Fruit fly (Drosophila melanogaster) whole organism, embryonic: ENCODE measurements around the gene Apoltp.

Experiments used
- Adf1 ChIP-seq: fragments of 200-800 bp; sonication (Bioruptor generic); IDR thresholded peaks from 2 replicates; pipeline ENCODE4 v1.3.6; 2022; ENCODE audit warnings: missing biosample characterization, missing genetic modification characterization
- Atf6 ChIP-seq: fragments of 200-800 bp; sonication (Bioruptor generic); IDR thresholded peaks from 2 replicates; pipeline ENCODE4 v1.3.6; 2022; ENCODE audit warnings: missing biosample characterization, missing genetic modification characterization
- CG12769 ChIP-seq: fragments of 200-800 bp; sonication (Bioruptor generic); optimal IDR thresholded peaks from 2 replicates; lab custom pipeline; 2019; ENCODE audit warnings: missing biosample characterization, mild to moderate bottlenecking, missing genetic modification characterization, moderate library complexity
- CG15696 ChIP-seq: fragments of 200-800 bp; sonication (Bioruptor generic); optimal IDR thresholded peaks from 2 replicates; lab custom pipeline; 2019; ENCODE audit warnings: missing biosample characterization, mild to moderate bottlenecking, missing genetic modification characterization, moderate library complexity
- CG17186 ChIP-seq: fragments of 200-800 bp; sonication (Bioruptor generic); optimal IDR thresholded peaks from 3 replicates; lab custom pipeline; 2017; ENCODE audit warnings: missing biosample characterization, missing genetic modification reagents, missing genetic modification characterization
- CG17328 ChIP-seq: fragments of 200-800 bp; sonication (Bioruptor generic); IDR thresholded peaks from 2 replicates; pipeline ENCODE4 v1.3.6; 2022; ENCODE audit warnings: missing biosample characterization, missing genetic modification characterization
- CG17802 ChIP-seq: fragments of 200-800 bp; sonication (Bioruptor generic); optimal IDR thresholded peaks from 2 replicates; lab custom pipeline; 2018; ENCODE audit warnings: missing biosample characterization, mild to moderate bottlenecking, missing genetic modification characterization, moderate library complexity
- CG2202 ChIP-seq: fragments of 200-800 bp; sonication (Bioruptor generic); optimal IDR thresholded peaks from 2 replicates; lab custom pipeline; 2018; ENCODE audit warnings: missing biosample characterization, mild to moderate bottlenecking, missing genetic modification characterization
- CG31224 ChIP-seq: fragments of 200-800 bp; sonication (Bioruptor generic); IDR thresholded peaks from 2 replicates; pipeline ENCODE4 v1.3.6; 2022; ENCODE audit warnings: missing biosample characterization, missing genetic modification characterization
- CG34376 ChIP-seq: fragments of 200-800 bp; sonication (Bioruptor generic); optimal IDR thresholded peaks from 2 replicates; lab custom pipeline; 2018; ENCODE audit warnings: missing biosample characterization, mild to moderate bottlenecking, missing genetic modification characterization
- CG4424 ChIP-seq: fragments of 200-800 bp; sonication (Bioruptor generic); optimal IDR thresholded peaks from 3 replicates; lab custom pipeline; 2016; ENCODE audit warnings: missing biosample characterization, missing genetic modification characterization
- CG7271 ChIP-seq: fragments of 200-800 bp; sonication (Bioruptor generic); optimal IDR thresholded peaks from 2 replicates; lab custom pipeline; 2018; ENCODE audit warnings: missing biosample characterization, mild to moderate bottlenecking, missing genetic modification characterization, moderate library complexity
- CG8944 ChIP-seq: fragments of 200-800 bp; sonication (Bioruptor generic); optimal IDR thresholded peaks from 3 replicates; lab custom pipeline; 2016; ENCODE audit warnings: missing biosample characterization, missing genetic modification characterization
- CG9609 ChIP-seq: fragments of 200-800 bp; sonication (Bioruptor generic); optimal IDR thresholded peaks from 3 replicates; lab custom pipeline; 2016; ENCODE audit warnings: missing biosample characterization, missing genetic modification characterization
- Dbx ChIP-seq: fragments of 200-800 bp; sonication (Bioruptor generic); IDR thresholded peaks from 3 replicates; pipeline ENCODE4 v1.3.6; 2022; ENCODE audit warnings: missing biosample characterization, missing genetic modification characterization
- E2f1 ChIP-seq: fragments of 200-800 bp; sonication (Bioruptor generic); IDR thresholded peaks from 2 replicates; pipeline ENCODE4 v1.3.6; 2022; ENCODE audit warnings: missing biosample characterization, missing genetic modification characterization
- Ets97D ChIP-seq: fragments of 200-800 bp; sonication (Bioruptor generic); optimal IDR thresholded peaks from 3 replicates; lab custom pipeline; 2016; ENCODE audit warnings: missing biosample characterization, missing genetic modification characterization
- Jarid2 ChIP-seq: fragments of 200-800 bp; sonication (Bioruptor generic); optimal IDR thresholded peaks from 3 replicates; lab custom pipeline; 2017; ENCODE audit warnings: mild to moderate bottlenecking, missing biosample characterization, missing genetic modification reagents, missing genetic modification characterization
- Optix ChIP-seq: fragments of 200-800 bp; sonication (Bioruptor generic); IDR thresholded peaks from 3 replicates; pipeline ENCODE4 v1.3.6; 2022; ENCODE audit warnings: missing biosample characterization, missing genetic modification characterization
- Sry-β ChIP-seq: fragments of 200-800 bp; sonication (Bioruptor generic); optimal IDR thresholded peaks from 2 replicates; lab custom pipeline; 2018; ENCODE audit warnings: missing biosample characterization, mild to moderate bottlenecking, missing genetic modification characterization, moderate library complexity
- TFAM ChIP-seq: fragments of 200-800 bp; sonication (Bioruptor generic); optimal IDR thresholded peaks from 2 replicates; lab custom pipeline; 2017; ENCODE audit warnings: missing biosample characterization, missing genetic modification characterization, inconsistent platforms
- Trl ChIP-seq, 3 experiments: fragments of >200 bp in 2 of 3; fragments of 200-800 bp in 1 of 3; sonication (Bioruptor generic) in 1 of 3; optimal IDR thresholded peaks; 2 replicates in 1 of 3; 3 replicates in 2 of 3; lab custom pipeline; 2016 to 2017; ENCODE audit warnings: missing biosample characterization in 1 of 3, missing genetic modification characterization in 1 of 3
- ab ChIP-seq: fragments of 200-800 bp; sonication (Bioruptor generic); optimal IDR thresholded peaks from 2 replicates; lab custom pipeline; 2016; ENCODE audit warnings: missing biosample characterization, missing genetic modification characterization
- bcd ChIP-seq: fragments of 200-800 bp; sonication (Bioruptor generic); optimal IDR thresholded peaks from 2 replicates; lab custom pipeline; 2017; ENCODE audit warnings: missing biosample characterization, mild to moderate bottlenecking, missing genetic modification characterization
- btn ChIP-seq: fragments of 200-800 bp; sonication (Bioruptor generic); optimal IDR thresholded peaks from 2 replicates; lab custom pipeline; 2016; ENCODE audit warnings: missing biosample characterization, missing genetic modification characterization
- cato ChIP-seq: fragments of 200-800 bp; sonication (Bioruptor generic); optimal IDR thresholded peaks from 2 replicates; lab custom pipeline; 2016; ENCODE audit warnings: missing biosample characterization, missing genetic modification characterization, borderline replicate concordance
- chinmo ChIP-seq: fragments of 200-800 bp; sonication (Bioruptor generic); IDR thresholded peaks from 4 replicates; pipeline ENCODE4 v1.3.6; 2022; ENCODE audit warnings: missing biosample characterization, missing genetic modification characterization; ENCODE audit not compliant: partially characterized antibody
- eyg ChIP-seq: fragments of 200-800 bp; sonication (Bioruptor generic); optimal IDR thresholded peaks from 3 replicates; lab custom pipeline; 2016; ENCODE audit warnings: missing biosample characterization, missing genetic modification characterization
- fd102C ChIP-seq: fragments of 200-800 bp; sonication (Bioruptor generic); optimal IDR thresholded peaks from 2 replicates; lab custom pipeline; 2018; ENCODE audit warnings: missing biosample characterization, mild to moderate bottlenecking, missing genetic modification characterization, moderate library complexity
- fd64A ChIP-seq: fragments of 200-800 bp; sonication (Bioruptor generic); optimal IDR thresholded peaks from 3 replicates; lab custom pipeline; 2018; ENCODE audit warnings: missing biosample characterization, mild to moderate bottlenecking, missing genetic modification characterization
- gsb ChIP-seq: fragments of 200-800 bp; sonication (Bioruptor generic); IDR thresholded peaks from 2 replicates; pipeline ENCODE4 v1.3.6; 2022; ENCODE audit warnings: missing biosample characterization, missing genetic modification characterization
- hbn ChIP-seq: fragments of 200-800 bp; sonication (Bioruptor generic); IDR thresholded peaks from 2 replicates; pipeline ENCODE4 v1.3.6; 2022; ENCODE audit warnings: missing biosample characterization, missing genetic modification characterization; ENCODE audit not compliant: partially characterized antibody
- ind ChIP-seq: fragments of 200-800 bp; sonication (Bioruptor generic); optimal IDR thresholded peaks from 3 replicates; lab custom pipeline; 2016; ENCODE audit warnings: missing biosample characterization, missing genetic modification characterization
- jigr1 ChIP-seq: fragments of 200-800 bp; sonication (Bioruptor generic); IDR thresholded peaks from 3 replicates; pipeline ENCODE4 v1.3.6; 2022; ENCODE audit warnings: missing biosample characterization, missing genetic modification characterization
- lab ChIP-seq: fragments of 200-800 bp; sonication (Bioruptor generic); optimal IDR thresholded peaks from 3 replicates; lab custom pipeline; 2017; ENCODE audit warnings: missing biosample characterization, missing genetic modification characterization, mild to moderate bottlenecking, moderate library complexity, missing genetic modification reagents
- lmd ChIP-seq: fragments of 200-800 bp; sonication (Bioruptor generic); IDR thresholded peaks from 2 replicates; pipeline ENCODE4 v1.3.6; 2022; ENCODE audit warnings: missing biosample characterization, missing genetic modification characterization
- luna ChIP-seq: fragments of 200-800 bp; sonication (Bioruptor generic); optimal IDR thresholded peaks from 2 replicates; lab custom pipeline; 2016; ENCODE audit warnings: missing biosample characterization, missing genetic modification characterization
- maf-S ChIP-seq: fragments of 200-800 bp; sonication (Bioruptor generic); optimal IDR thresholded peaks from 2 replicates; lab custom pipeline; 2016; ENCODE audit warnings: missing biosample characterization, missing genetic modification characterization
- mirr ChIP-seq: fragments of 200-800 bp; sonication (Bioruptor generic); optimal IDR thresholded peaks from 3 replicates; lab custom pipeline; 2018; ENCODE audit warnings: missing biosample characterization, mild to moderate bottlenecking, missing genetic modification characterization
- p53 ChIP-seq: fragments of 200-800 bp; sonication (Bioruptor generic); optimal IDR thresholded peaks from 2 replicates; lab custom pipeline; 2016; ENCODE audit warnings: missing biosample characterization, missing genetic modification characterization
- pan ChIP-seq, 4 experiments: fragments of >200 bp in 3 of 4; fragments of 200-800 bp in 1 of 4; sonication (Bioruptor generic) in 1 of 4; optimal IDR thresholded peaks in 3 of 4; IDR thresholded peaks in 1 of 4; 2 replicates each; pipeline versions ENCODE4 v1.3.6 to Lab custom; 2017 to 2022; ENCODE audit warnings: missing biosample characterization in 2 of 4, missing genetic modification characterization in 2 of 4, mixed read lengths in 1 of 4
- phol ChIP-seq: fragments of 200-800 bp; sonication (Bioruptor generic); optimal IDR thresholded peaks from 3 replicates; lab custom pipeline; 2018; ENCODE audit warnings: missing biosample characterization, mild to moderate bottlenecking, missing genetic modification characterization, moderate library complexity
- pnt ChIP-seq: fragments of 200-800 bp; sonication (Bioruptor generic); optimal IDR thresholded peaks from 3 replicates; lab custom pipeline; 2016; ENCODE audit warnings: missing biosample characterization, missing genetic modification characterization
- repo ChIP-seq: fragments of 200-800 bp; sonication (Bioruptor generic); optimal IDR thresholded peaks from 2 replicates; lab custom pipeline; 2016; ENCODE audit warnings: missing biosample characterization, missing genetic modification characterization
- sim ChIP-seq: fragments of 200-800 bp; sonication (Bioruptor generic); IDR thresholded peaks from 2 replicates; pipeline ENCODE4 v1.3.6; 2022; ENCODE audit warnings: missing biosample characterization, missing genetic modification characterization
- slp2 ChIP-seq: fragments of 200-800 bp; sonication (Bioruptor generic); optimal IDR thresholded peaks from 2 replicates; lab custom pipeline; 2016; ENCODE audit warnings: missing biosample characterization, missing genetic modification characterization
- sna ChIP-seq: fragments of 200-800 bp; sonication (Bioruptor generic); IDR thresholded peaks from 2 replicates; pipeline ENCODE4 v1.3.6; 2022; ENCODE audit warnings: missing biosample characterization, missing genetic modification characterization; ENCODE audit not compliant: partially characterized antibody
- tx ChIP-seq: fragments of 200-800 bp; sonication (Bioruptor generic); optimal IDR thresholded peaks from 2 replicates; lab custom pipeline; 2016; ENCODE audit warnings: missing biosample characterization, missing genetic modification characterization
- wdn ChIP-seq: fragments of 200-800 bp; sonication (Bioruptor generic); IDR thresholded peaks from 2 replicates; pipeline ENCODE4 v1.3.6; 2022; ENCODE audit warnings: missing biosample characterization, missing genetic modification characterization

Gene Apoltp

dm6 chr2L:9633811-9634436, at the start of gene Apoltp (continued):
- TF ChIP-seq CG12769 (no peak), hbn (no peak), wdn (GFP tag; lab: Robert Waterston, UW) (peak; percentile 60), Optix (0 out of 3 replicates have a peak, but pooled peaks have one; percentile 21), fd102C (no peak), CG31224 (GFP tag; lab: Robert Waterston, UW) (peak; percentile 58), Ets97D (GFP tag; lab: Kevin White, UChicago) (peak; percentile 84), ab (no peak), chinmo (GFP tag; lab: Robert Waterston, UW) (no peak), fd64A (GFP tag; lab: Kevin White, UChicago) (no peak), Jarid2 (GFP tag; lab: Kevin White, UChicago) (peak; percentile 32), CG17186 (no peak), sna (GFP tag; lab: Robert Waterston, UW) (no peak), cato (no peak), slp2 (GFP tag; lab: Kevin White, UChicago) (no peak), CG4424 (peak; percentile 57), luna (GFP tag; lab: Kevin White, UChicago) (no peak), btn (GFP tag; lab: Kevin White, UChicago) (no peak), CG7271 (tag; lab: Kevin White, UChicago) (peak; percentile 6), E2f1 (GFP tag; lab: Robert Waterston, UW) (peak; percentile 60), pnt (GFP tag; lab: Kevin White, UChicago) (no peak), Atf6 (GFP tag; lab: Robert Waterston, UW) (peak; percentile 81), Trl (optimal IDR thresholded peaks at IDR 0.05; lab: Kevin White, UChicago) (no peak), Trl (GFP tag; optimal IDR thresholded peaks at IDR 0.05; lab: Kevin White, UChicago) (peak; percentile 20), phol (tag; lab: Kevin White, UChicago) (peak; percentile 64), bcd (peak; percentile 74), mirr (GFP tag; lab: Kevin White, UChicago) (peak; percentile 17), Adf1 (GFP tag; lab: Robert Waterston, UW) (peak; percentile 50; the same call in 1 of the 2 replicates), CG9609 (GFP tag; lab: Kevin White, UChicago) (no peak), sim (GFP tag; lab: Robert Waterston, UW) (0 out of 2 replicates have a peak, but pooled peaks have one; percentile 25), Sry-β (GFP tag; lab: Kevin White, UChicago) (no peak), lmd (GFP tag; lab: Robert Waterston, UW) (peak; percentile 78), pan (optimal IDR thresholded peaks at IDR 0.05; lab: Kevin White, UChicago) (no peak), pan (GFP tag; optimal IDR thresholded peaks at IDR 0.05 in 1 of 2, IDR thresholded peaks at IDR 0.05 in 1 of 2) (peak in 1 of 2 experiments; percentile 71), Dbx (GFP tag; lab: Robert Waterston, UW) (peak; percentile 77; the same call in 1 of the 3 replicates), CG15696 (peak; percentile 38), repo (GFP tag; lab: Kevin White, UChicago) (no peak), TFAM (GFP tag; lab: Kevin White, UChicago) (peak; percentile 16), CG17328 (GFP tag; lab: Robert Waterston, UW) (peak; percentile 70), maf-S (GFP tag; lab: Kevin White, UChicago) (no peak), ind (GFP tag; lab: Kevin White, UChicago) (peak; percentile 65), gsb (GFP tag; lab: Robert Waterston, UW) (peak; percentile 64), tx (GFP tag; lab: Kevin White, UChicago) (no peak), jigr1 (GFP tag; lab: Robert Waterston, UW) (no peak), CG17802 (peak; percentile 8), lab (GFP tag; lab: Kevin White, UChicago) (peak; percentile 89), CG34376 (peak; percentile 65), eyg (GFP tag; lab: Kevin White, UChicago) (no peak), CG8944 (no peak), p53 (no peak), CG2202 (tag; lab: Kevin White, UChicago) (no peak)
